Fruit fly (Drosophila melanogaster) whole organism, adult: ENCODE measurements around the gene Hsp22.

Experiments
- CG11617 ChIP-seq: fragments of 200-800 bp; sonication (Bioruptor generic); optimal IDR thresholded peaks from 2 replicates; lab custom pipeline; 2017; ENCODE audit warnings: mild to moderate bottlenecking, missing biosample characterization, missing genetic modification reagents, missing genetic modification characterization
- CG12768 ChIP-seq: fragments of 200-800 bp; sonication (Bioruptor generic); optimal IDR thresholded peaks from 2 replicates; lab custom pipeline; 2017; ENCODE audit warnings: missing biosample characterization, missing genetic modification characterization, mild to moderate bottlenecking, moderate library complexity, missing genetic modification reagents
- CG14711 ChIP-seq: fragments of 200-800 bp; sonication (Bioruptor generic); optimal IDR thresholded peaks from 2 replicates; lab custom pipeline; 2018; ENCODE audit warnings: missing biosample characterization, mild to moderate bottlenecking, missing genetic modification characterization, moderate library complexity
- CG1620 ChIP-seq: fragments of 200-800 bp; sonication (Bioruptor generic); optimal IDR thresholded peaks from 2 replicates; lab custom pipeline; 2016; ENCODE audit warnings: missing biosample characterization, missing genetic modification characterization
- CG33017 ChIP-seq: fragments of 200-800 bp; sonication (Bioruptor generic); optimal IDR thresholded peaks from 2 replicates; lab custom pipeline; 2018; ENCODE audit warnings: missing biosample characterization, mild to moderate bottlenecking, missing genetic modification characterization, moderate library complexity
- CG5204 ChIP-seq: fragments of 200-800 bp; sonication (Bioruptor generic); optimal IDR thresholded peaks from 2 replicates; lab custom pipeline; 2016; ENCODE audit warnings: missing biosample characterization, missing genetic modification characterization
- CG7045 ChIP-seq: fragments of 200-800 bp; sonication (Bioruptor generic); optimal IDR thresholded peaks from 2 replicates; lab custom pipeline; 2017; ENCODE audit warnings: missing biosample characterization, mild to moderate bottlenecking, missing genetic modification characterization
- CG7101 ChIP-seq: fragments of 200-800 bp; sonication (Bioruptor generic); optimal IDR thresholded peaks from 2 replicates; lab custom pipeline; 2018; ENCODE audit warnings: missing biosample characterization, mild to moderate bottlenecking, missing genetic modification characterization, moderate library complexity
- Clk ChIP-seq: fragments of 200-800 bp; sonication (Bioruptor generic); optimal IDR thresholded peaks from 2 replicates; lab custom pipeline; 2017; ENCODE audit warnings: missing biosample characterization, missing genetic modification characterization
- Crg-1 ChIP-seq: fragments of 200-800 bp; sonication (Bioruptor generic); optimal IDR thresholded peaks from 2 replicates; lab custom pipeline; 2016; ENCODE audit warnings: missing biosample characterization, missing genetic modification characterization
- Hr96 ChIP-seq: fragments of 200-800 bp; sonication (Bioruptor generic); optimal IDR thresholded peaks from 2 replicates; lab custom pipeline; 2016; ENCODE audit warnings: missing biosample characterization, missing genetic modification characterization
- Mnt ChIP-seq: fragments of 200-800 bp; sonication (Bioruptor generic); optimal IDR thresholded peaks from 2 replicates; lab custom pipeline; 2016; ENCODE audit warnings: missing biosample characterization, mild to moderate bottlenecking, missing genetic modification characterization
- bab1 ChIP-seq: fragments of 200-800 bp; sonication (Bioruptor generic); optimal IDR thresholded peaks from 3 replicates; lab custom pipeline; 2019; ENCODE audit warnings: missing biosample characterization, mild to moderate bottlenecking, missing genetic modification characterization, moderate library complexity
- cic ChIP-seq: fragments of 200-800 bp; sonication (Bioruptor generic); optimal IDR thresholded peaks from 2 replicates; lab custom pipeline; 2017; ENCODE audit warnings: missing biosample characterization, mild to moderate bottlenecking, missing genetic modification characterization, moderate library complexity
- cnc ChIP-seq, 2 experiments: fragments of >200 bp; optimal IDR thresholded peaks; 2 replicates each; lab custom pipeline; 2017
- kay ChIP-seq: fragments of 200-800 bp; sonication (Bioruptor generic); peaks from one replicate; lab custom pipeline; 2016; ENCODE audit warnings: missing biosample characterization, missing genetic modification characterization, borderline replicate concordance
- ovo ChIP-seq: fragments of 200-800 bp; sonication (Bioruptor generic); optimal IDR thresholded peaks from 2 replicates; lab custom pipeline; 2016; ENCODE audit warnings: missing biosample characterization, missing genetic modification characterization
- pad ChIP-seq: fragments of 200-800 bp; sonication (Bioruptor generic); optimal IDR thresholded peaks from 3 replicates; lab custom pipeline; 2017; ENCODE audit warnings: missing biosample characterization, missing genetic modification characterization, mild to moderate bottlenecking, moderate library complexity, missing genetic modification reagents
- tj ChIP-seq: fragments of 200-800 bp; sonication (Bioruptor generic); optimal IDR thresholded peaks from 3 replicates; lab custom pipeline; 2017; ENCODE audit warnings: missing biosample characterization, mild to moderate bottlenecking, missing genetic modification characterization, moderate library complexity
- toe ChIP-seq: fragments of 200-800 bp; sonication (Bioruptor generic); optimal IDR thresholded peaks from 2 replicates; lab custom pipeline; 2016; ENCODE audit warnings: missing biosample characterization, missing genetic modification characterization

Gene Hsp22

DNA sequence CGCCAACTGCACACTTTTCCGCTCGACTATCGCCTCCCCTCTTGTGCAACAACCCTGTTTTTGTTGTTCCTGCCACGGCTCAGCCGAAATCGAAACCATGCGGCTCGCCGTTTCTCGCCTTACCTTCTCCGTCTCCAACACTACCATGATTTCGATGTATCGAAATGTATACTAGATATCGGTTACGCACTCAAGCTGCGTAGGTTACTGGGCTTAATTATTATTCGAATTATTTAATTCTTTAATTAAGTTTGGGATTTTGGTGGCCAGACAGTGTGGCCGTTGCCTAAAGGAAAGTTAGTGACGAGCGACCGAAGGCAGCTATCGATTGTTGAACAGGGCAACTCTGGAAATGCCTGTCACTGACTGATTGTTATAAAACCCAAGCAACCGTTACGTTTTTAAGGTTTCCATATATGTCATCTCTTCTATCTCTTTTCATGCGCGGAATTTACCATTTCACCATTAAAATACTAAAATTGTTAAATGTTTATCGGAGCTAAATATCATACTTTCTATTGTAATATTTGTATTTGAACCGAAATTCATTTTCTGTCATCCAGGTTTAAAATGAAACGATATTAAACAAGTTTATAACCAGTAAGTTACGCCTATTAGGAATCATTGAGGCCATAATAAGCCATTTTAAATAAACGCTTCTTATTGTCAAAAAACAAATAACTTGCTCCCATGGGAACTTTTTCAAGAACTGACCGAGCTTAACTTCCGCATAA lies 29.6 kb downstream of the Hsp22 start, which contains the start of gene eIF4E1:
Gene eIF4E1, minus strand, starts transcription at position 304 of the 734 bp plus-strand sequence.
- TF ChIP-seq Clk (no peak), bab1 (GFP tag; lab: Kevin White, UChicago) (peak; percentile 9), CG33017 (tag; lab: Kevin White, UChicago) (no peak), CG7045 (GFP tag; lab: Kevin White, UChicago) (no peak), cnc (optimal IDR thresholded peaks at IDR 0.05; lab: Kevin White, UChicago) (no peak), kay (GFP tag; lab: Kevin White, UChicago) (peak; percentile 38), Crg-1 (no peak), ovo (no peak), Mnt (GFP tag; lab: Kevin White, UChicago) (peak; percentile 78), tj (GFP tag; lab: Kevin White, UChicago) (peak; percentile 38), CG14711 (tag; lab: Kevin White, UChicago) (peak; percentile 87)

DNA sequence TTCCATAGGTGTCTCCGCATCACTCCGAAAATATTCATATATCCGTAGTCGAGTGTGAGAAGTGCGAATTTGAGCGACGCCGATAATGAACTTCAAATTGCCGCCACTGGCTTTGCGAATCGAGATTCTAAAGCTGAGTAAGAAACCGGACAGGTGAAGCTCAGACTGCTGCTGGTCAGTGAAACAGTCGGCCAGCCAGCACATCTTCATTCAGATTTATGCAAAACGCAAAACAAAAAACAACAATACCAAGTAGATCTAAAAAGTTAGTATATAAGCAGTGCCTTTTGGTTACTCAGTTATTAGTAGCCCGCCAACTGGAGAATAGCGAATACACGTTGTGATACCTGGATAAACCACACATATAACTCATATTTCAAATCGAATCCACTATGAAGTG lies 31.8 kb downstream of the Hsp22 start, which contains the start of gene Cpr67B:
Gene Cpr67B, plus strand, starts transcription at position 301 of the 400 bp plus-strand sequence.
- TF ChIP-seq CG12768 (GFP tag; lab: Kevin White, UChicago) = no peak

DNA sequence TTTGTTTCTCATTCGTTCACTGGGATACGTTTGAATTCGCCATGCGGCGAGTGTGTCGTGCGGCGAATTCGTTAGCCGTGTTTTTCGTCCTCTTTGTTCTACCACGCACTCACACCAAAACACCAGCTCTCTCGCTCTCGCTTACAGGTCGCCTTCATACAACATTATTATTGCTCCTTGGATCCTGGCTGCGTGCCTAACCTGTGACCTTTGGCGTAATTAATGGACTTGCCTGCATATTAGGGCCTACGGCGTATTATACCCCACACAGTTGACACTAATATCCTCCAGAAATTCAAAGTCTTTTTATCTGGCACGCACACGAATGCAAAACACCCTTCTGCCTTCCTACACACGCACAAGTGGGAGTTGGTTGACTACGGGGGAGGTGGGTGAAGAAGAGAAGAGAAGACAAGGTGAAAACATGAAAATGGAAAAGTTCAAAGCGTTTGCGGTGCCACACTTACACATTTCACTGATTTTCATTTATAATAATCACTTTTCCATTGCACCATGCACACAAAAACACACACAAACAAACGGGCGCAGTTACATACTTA lies 37.4 kb downstream of the Hsp22 start:
- TF ChIP-seq CG11617 (GFP tag; lab: Kevin White, UChicago) (no peak), CG7101 (tag; lab: Kevin White, UChicago) (no peak), CG1620 (GFP tag; lab: Kevin White, UChicago) (no peak), pad (GFP tag; lab: Kevin White, UChicago) (no peak), CG12768 (GFP tag; lab: Kevin White, UChicago) (no peak)

DNA sequence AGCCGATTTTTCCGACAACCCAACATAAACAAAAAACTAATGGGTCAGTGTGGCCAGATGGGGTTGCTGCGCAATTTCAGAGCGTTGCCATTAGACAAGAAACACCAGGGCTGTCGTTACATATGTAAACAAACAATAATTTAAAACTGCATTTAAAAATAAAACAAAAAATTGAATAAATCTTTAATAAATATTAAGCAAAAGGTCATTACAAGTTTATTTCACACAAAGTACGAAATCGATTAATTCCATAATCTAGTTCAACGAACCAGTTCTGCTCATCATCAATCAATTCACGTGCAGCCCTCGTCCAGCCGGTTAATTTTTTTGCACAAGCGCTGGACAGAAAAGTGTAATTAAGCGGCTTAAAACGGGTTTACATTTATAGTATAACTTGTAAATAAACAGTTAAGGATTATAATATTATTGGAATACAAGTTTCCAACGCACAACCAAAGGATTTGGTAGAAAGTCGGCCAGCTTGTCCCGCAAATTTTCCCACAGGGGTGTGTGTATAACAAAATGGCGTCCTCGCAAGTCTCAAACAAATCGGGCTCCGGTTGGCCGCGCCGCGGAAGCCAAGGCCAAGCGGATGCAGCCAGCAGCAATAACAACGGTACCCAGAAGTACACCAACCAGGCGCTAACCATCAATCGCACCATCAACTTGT lies 38.2 kb downstream of the Hsp22 start, which contains the start of the genes CG4022 and Cpsf5:
Gene CG4022, minus strand, starts transcription at position 79 of the 670 bp plus-strand sequence.
Gene Cpsf5, plus strand, starts transcription at position 285 of the 670 bp plus-strand sequence.
- TF ChIP-seq kay (GFP tag; lab: Kevin White, UChicago) (peak; percentile 87), Mnt (GFP tag; lab: Kevin White, UChicago) (peak; percentile 89), ovo (peak; percentile 74), bab1 (GFP tag; lab: Kevin White, UChicago) (peak; percentile 80), Crg-1 (peak; percentile 77), CG1620 (GFP tag; lab: Kevin White, UChicago) (peak; percentile 84), cnc (optimal IDR thresholded peaks at IDR 0.05; lab: Kevin White, UChicago) (no peak), Clk (peak; percentile 62), CG14711 (tag; lab: Kevin White, UChicago) (peak; percentile 85), CG11617 (GFP tag; lab: Kevin White, UChicago) (peak; percentile 90), CG7045 (GFP tag; lab: Kevin White, UChicago) (peak; percentile 83), cic (GFP tag; lab: Kevin White, UChicago) (peak; percentile 66), CG33017 (tag; lab: Kevin White, UChicago) (peak; percentile 84), toe (peak; percentile 91), tj (GFP tag; lab: Kevin White, UChicago) (peak; percentile 72), Hr96 (no peak), CG12768 (GFP tag; lab: Kevin White, UChicago) (peak; percentile 78), pad (GFP tag; lab: Kevin White, UChicago) (peak; percentile 61), CG5204 (no peak), CG7101 (tag; lab: Kevin White, UChicago) (peak; percentile 88)

DNA sequence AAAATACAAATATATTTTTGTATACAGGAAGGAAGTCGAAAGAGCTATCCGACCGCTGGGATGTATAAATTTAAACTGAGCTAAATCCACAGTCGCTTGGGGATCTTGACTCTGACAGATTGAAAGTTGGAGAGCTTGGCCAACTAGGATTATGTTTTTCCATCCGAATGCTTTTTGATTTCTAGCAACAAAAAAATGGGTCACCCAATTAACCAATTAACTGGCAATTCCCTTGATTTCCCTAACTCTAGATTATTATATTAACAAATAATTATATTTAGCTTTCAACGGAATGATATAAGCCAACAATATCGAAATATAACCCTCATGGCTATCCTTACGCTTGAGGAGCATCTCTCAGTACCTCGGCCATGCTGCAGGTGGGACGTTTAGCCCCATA lies 44.6 kb downstream of the Hsp22 start, which contains the start of gene CG3982:
Gene CG3982, minus strand, starts transcription at position 101 of the 400 bp plus-strand sequence.
- TF ChIP-seq CG33017 (tag; lab: Kevin White, UChicago) (no peak), CG14711 (tag; lab: Kevin White, UChicago) (no peak), CG1620 (GFP tag; lab: Kevin White, UChicago) (no peak), kay (GFP tag; lab: Kevin White, UChicago) (no peak), pad (GFP tag; lab: Kevin White, UChicago) (no peak), CG11617 (GFP tag; lab: Kevin White, UChicago) (no peak), CG7045 (GFP tag; lab: Kevin White, UChicago) (no peak)

DNA sequence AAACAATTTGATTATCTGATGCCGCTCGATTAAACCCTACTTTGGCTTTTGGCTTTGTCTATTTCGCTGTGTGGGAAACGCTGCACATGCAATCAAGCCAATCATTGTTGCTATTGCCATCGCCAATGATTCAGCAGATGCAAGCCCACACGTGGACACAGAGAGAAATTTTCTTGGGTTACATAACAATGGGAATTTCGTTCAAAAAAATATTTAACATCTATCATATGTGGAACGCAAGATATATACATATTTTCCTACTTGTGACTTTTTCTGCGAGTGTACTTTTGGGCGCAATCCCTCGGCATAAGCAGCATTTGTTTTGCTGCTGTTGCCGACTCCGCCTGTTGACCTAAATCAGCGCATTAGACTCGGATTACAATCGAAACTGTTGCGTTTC lies 46.6 kb downstream of the Hsp22 start:
- TF ChIP-seq CG11617 (GFP tag; lab: Kevin White, UChicago) (no peak), Hr96 (peak; percentile 38), ovo (no peak), CG7101 (tag; lab: Kevin White, UChicago) (no peak), cic (GFP tag; lab: Kevin White, UChicago) (no peak), CG14711 (tag; lab: Kevin White, UChicago) (no peak), tj (GFP tag; lab: Kevin White, UChicago) (peak; percentile 54), cnc (optimal IDR thresholded peaks at IDR 0.05; lab: Kevin White, UChicago) (peak; percentile 40 to 63), Clk (no peak), CG33017 (tag; lab: Kevin White, UChicago) (no peak), pad (GFP tag; lab: Kevin White, UChicago) (no peak), CG5204 (peak; percentile 35), CG7045 (GFP tag; lab: Kevin White, UChicago) (no peak), Crg-1 (no peak), kay (GFP tag; lab: Kevin White, UChicago) (no peak), CG1620 (GFP tag; lab: Kevin White, UChicago) (no peak), bab1 (GFP tag; lab: Kevin White, UChicago) (peak; percentile 41), CG12768 (GFP tag; lab: Kevin White, UChicago) (peak; percentile 24), toe (no peak), Mnt (GFP tag; lab: Kevin White, UChicago) (no peak)
